Fruit fly (Drosophila melanogaster) whole organism, embryonic: Measurements from ENCODE around the gene SamDC.

Experiments
- Bgb ChIP-seq: fragments of 200-800 bp; sonication (Bioruptor generic); IDR thresholded peaks from 2 replicates; pipeline ENCODE4 v1.3.6; 2022; ENCODE audit warnings: missing biosample characterization, missing genetic modification characterization; ENCODE audit not compliant: partially characterized antibody
- Blimp-1 ChIP-seq: fragments of 200-800 bp; sonication (Bioruptor generic); optimal IDR thresholded peaks from 3 replicates; lab custom pipeline; 2018; ENCODE audit warnings: missing biosample characterization, missing genetic modification characterization, mild to moderate bottlenecking, moderate library complexity, missing genetic modification reagents
- CG10543 ChIP-seq: fragments of 200-800 bp; sonication (Bioruptor generic); optimal IDR thresholded peaks from 3 replicates; lab custom pipeline; 2017; ENCODE audit warnings: missing biosample characterization, mild to moderate bottlenecking, missing genetic modification characterization, moderate library complexity
- CG12071 ChIP-seq: fragments of 200-800 bp; sonication (Bioruptor generic); optimal IDR thresholded peaks from 3 replicates; lab custom pipeline; 2018; ENCODE audit warnings: missing biosample characterization, mild to moderate bottlenecking, missing genetic modification characterization
- CG12219 ChIP-seq: fragments of 200-800 bp; sonication (Bioruptor generic); optimal IDR thresholded peaks from 3 replicates; lab custom pipeline; 2018; ENCODE audit warnings: missing biosample characterization, mild to moderate bottlenecking, missing genetic modification characterization
- CG13424 ChIP-seq: fragments of 200-800 bp; sonication (Bioruptor generic); optimal IDR thresholded peaks from 2 replicates; lab custom pipeline; 2019; ENCODE audit warnings: missing biosample characterization, mild to moderate bottlenecking, missing genetic modification characterization, moderate library complexity
- CG13624 ChIP-seq: fragments of 200-800 bp; sonication (Bioruptor generic); optimal IDR thresholded peaks from 2 replicates; lab custom pipeline; 2016; ENCODE audit warnings: missing biosample characterization, missing genetic modification characterization
- CG1529 ChIP-seq: fragments of 200-800 bp; sonication (Bioruptor generic); optimal IDR thresholded peaks from 3 replicates; lab custom pipeline; 2018; ENCODE audit warnings: missing biosample characterization, missing genetic modification characterization
- CG16863 ChIP-seq: fragments of 200-800 bp; sonication (Bioruptor generic); optimal IDR thresholded peaks from 3 replicates; lab custom pipeline; 2016; ENCODE audit warnings: missing biosample characterization, missing genetic modification characterization
- CG6791 ChIP-seq: fragments of 200-800 bp; sonication (Bioruptor generic); IDR thresholded peaks from 3 replicates; pipeline ENCODE4 v1.3.6; 2022; ENCODE audit warnings: missing biosample characterization, missing genetic modification characterization; ENCODE audit not compliant: partially characterized antibody
- CG9817 ChIP-seq: fragments of 200-800 bp; sonication (Bioruptor generic); optimal IDR thresholded peaks from 2 replicates; lab custom pipeline; 2018; ENCODE audit warnings: missing biosample characterization, mild to moderate bottlenecking, missing genetic modification characterization, moderate library complexity
- CTCF ChIP-seq: fragments of 200-800 bp; sonication (Bioruptor generic); optimal IDR thresholded peaks from 2 replicates; lab custom pipeline; 2017; ENCODE audit warnings: missing biosample characterization, mild to moderate bottlenecking, missing genetic modification characterization, moderate library complexity
- D19B ChIP-seq: fragments of 200-800 bp; sonication (Bioruptor generic); optimal IDR thresholded peaks from 2 replicates; lab custom pipeline; 2017; ENCODE audit warnings: missing biosample characterization, mild to moderate bottlenecking, missing genetic modification characterization
- Dad ChIP-seq: fragments of 200-800 bp; sonication (Bioruptor generic); optimal IDR thresholded peaks from 3 replicates; lab custom pipeline; 2016; ENCODE audit warnings: missing biosample characterization, missing genetic modification characterization
- Fer3 ChIP-seq: fragments of 200-800 bp; sonication (Bioruptor generic); optimal IDR thresholded peaks from 2 replicates; lab custom pipeline; 2018; ENCODE audit warnings: missing biosample characterization, mild to moderate bottlenecking, missing genetic modification characterization, moderate library complexity
- Gug ChIP-seq: fragments of 200-800 bp; sonication (Bioruptor generic); IDR thresholded peaks from 4 replicates; pipeline ENCODE4 v1.3.6; 2022; ENCODE audit warnings: missing biosample characterization, missing genetic modification characterization
- H15 ChIP-seq: fragments of 200-800 bp; sonication (Bioruptor generic); IDR thresholded peaks from 3 replicates; pipeline ENCODE4 v1.3.6; 2022; ENCODE audit warnings: missing biosample characterization, missing genetic modification characterization
- HLH3B ChIP-seq: fragments of 200-800 bp; sonication (Bioruptor generic); IDR thresholded peaks from 2 replicates; pipeline ENCODE4 v1.3.6; 2022; ENCODE audit warnings: missing biosample characterization, missing genetic modification characterization
- Hand ChIP-seq: fragments of 200-800 bp; sonication (Bioruptor generic); optimal IDR thresholded peaks from 2 replicates; lab custom pipeline; 2017; ENCODE audit warnings: mild to moderate bottlenecking, missing biosample characterization, missing genetic modification reagents, missing genetic modification characterization
- Lim3 ChIP-seq: fragments of 200-800 bp; sonication (Bioruptor generic); IDR thresholded peaks from 2 replicates; pipeline ENCODE4 v1.3.6; 2022; ENCODE audit warnings: missing biosample characterization, missing genetic modification characterization
- Max ChIP-seq: fragments of 200-800 bp; sonication (Bioruptor generic); optimal IDR thresholded peaks from 2 replicates; lab custom pipeline; 2016; ENCODE audit warnings: missing biosample characterization, mild to moderate bottlenecking, missing genetic modification characterization
- Med ChIP-seq: fragments of 200-800 bp; sonication (Bioruptor generic); peaks from one replicate; lab custom pipeline; 2016; ENCODE audit warnings: missing biosample characterization, missing genetic modification characterization, mild to moderate bottlenecking, inconsistent platforms, moderate library complexity
- Meics ChIP-seq: fragments of 200-800 bp; sonication (Bioruptor generic); optimal IDR thresholded peaks from 2 replicates; lab custom pipeline; 2017; ENCODE audit warnings: missing biosample characterization, mild to moderate bottlenecking, missing genetic modification characterization
- Mes4 ChIP-seq: fragments of 200-800 bp; sonication (Bioruptor generic); optimal IDR thresholded peaks from 2 replicates; lab custom pipeline; 2016; ENCODE audit warnings: missing biosample characterization, missing genetic modification characterization
- Neu2 ChIP-seq: fragments of 200-800 bp; sonication (Bioruptor generic); optimal IDR thresholded peaks from 3 replicates; lab custom pipeline; 2016; ENCODE audit warnings: missing biosample characterization, missing genetic modification characterization, borderline replicate concordance
- Pdp1 ChIP-seq, 2 experiments: fragments of 200-800 bp; sonication (Bioruptor generic); optimal IDR thresholded peaks; 3 replicates each; lab custom pipeline; 2016; ENCODE audit warnings: missing biosample characterization in 2 of 2, missing genetic modification characterization in 2 of 2, mild to moderate bottlenecking in 1 of 2, moderate library complexity in 1 of 2
- Taf1 ChIP-seq: fragments of 200-800 bp; sonication (Bioruptor generic); IDR thresholded peaks from 2 replicates; pipeline ENCODE4 v1.3.6; 2022; ENCODE audit warnings: missing biosample characterization, missing genetic modification characterization
- YL-1 ChIP-seq: fragments of 200-800 bp; sonication (Bioruptor generic); optimal IDR thresholded peaks from 3 replicates; lab custom pipeline; 2017; ENCODE audit warnings: missing biosample characterization, mild to moderate bottlenecking, missing genetic modification characterization
- da ChIP-seq: fragments of 200-800 bp; sonication (Bioruptor generic); optimal IDR thresholded peaks from 2 replicates; lab custom pipeline; 2016; ENCODE audit warnings: missing biosample characterization, missing genetic modification characterization
- dysf ChIP-seq: fragments of 200-800 bp; sonication (Bioruptor generic); IDR thresholded peaks from 3 replicates; pipeline ENCODE4 v1.3.6; 2022; ENCODE audit warnings: missing biosample characterization, missing genetic modification characterization
- eve ChIP-seq, 2 experiments: fragments of >200 bp; optimal IDR thresholded peaks; 2 replicates each; lab custom pipeline; 2017; ENCODE audit warnings: missing biosample characterization in 2 of 2, missing genetic modification characterization in 2 of 2
- exex ChIP-seq: fragments of 200-800 bp; sonication (Bioruptor generic); optimal IDR thresholded peaks from 4 replicates; lab custom pipeline; 2018; ENCODE audit warnings: missing biosample characterization, mild to moderate bottlenecking, missing genetic modification characterization, moderate library complexity
- ftz-f1 ChIP-seq: fragments of 200-800 bp; sonication (Bioruptor generic); optimal IDR thresholded peaks from 2 replicates; lab custom pipeline; 2016; ENCODE audit warnings: missing biosample characterization, missing genetic modification characterization
- gsb ChIP-seq: fragments of 200-800 bp; sonication (Bioruptor generic); IDR thresholded peaks from 2 replicates; pipeline ENCODE4 v1.3.6; 2022; ENCODE audit warnings: missing biosample characterization, missing genetic modification characterization
- hb ChIP-seq: fragments of 200-800 bp; sonication (Bioruptor generic); IDR thresholded peaks from 3 replicates; pipeline ENCODE4 v1.3.6; 2022; ENCODE audit warnings: missing biosample characterization, missing genetic modification characterization; ENCODE audit not compliant: partially characterized antibody
- ken ChIP-seq: fragments of 200-800 bp; sonication (Bioruptor generic); IDR thresholded peaks from 3 replicates; pipeline ENCODE4 v1.3.6; 2022; ENCODE audit warnings: missing biosample characterization, missing genetic modification characterization
- odd ChIP-seq: fragments of 200-800 bp; sonication (Bioruptor generic); optimal IDR thresholded peaks from 2 replicates; lab custom pipeline; 2017; ENCODE audit warnings: missing biosample characterization, mild to moderate bottlenecking, missing genetic modification characterization
- pan ChIP-seq, 4 experiments: fragments of >200 bp in 3 of 4; fragments of 200-800 bp in 1 of 4; sonication (Bioruptor generic) in 1 of 4; optimal IDR thresholded peaks in 3 of 4; IDR thresholded peaks in 1 of 4; 2 replicates each; pipeline versions ENCODE4 v1.3.6 to Lab custom; 2017 to 2022; ENCODE audit warnings: missing biosample characterization in 2 of 4, missing genetic modification characterization in 2 of 4, mixed read lengths in 1 of 4
- sc ChIP-seq, 3 experiments: fragments of >200 bp in 2 of 3; fragments of 200-800 bp in 1 of 3; sonication (Bioruptor generic) in 1 of 3; optimal IDR thresholded peaks; 2 replicates in 2 of 3; 3 replicates in 1 of 3; lab custom pipeline; 2017; ENCODE audit warnings: mild to moderate bottlenecking in 1 of 3, missing biosample characterization in 1 of 3, missing genetic modification characterization in 1 of 3, missing genetic modification reagents in 1 of 3
- sens ChIP-seq: fragments of 200-800 bp; sonication (Bioruptor generic); peaks from one replicate; lab custom pipeline; 2016; ENCODE audit warnings: missing biosample characterization, missing genetic modification characterization
- shn ChIP-seq: fragments of 200-800 bp; sonication (Bioruptor generic); optimal IDR thresholded peaks from 3 replicates; lab custom pipeline; 2016; ENCODE audit warnings: missing biosample characterization, missing genetic modification characterization
- sisA ChIP-seq: fragments of 200-800 bp; sonication (Bioruptor generic); IDR thresholded peaks from 2 replicates; pipeline ENCODE4 v1.3.6; 2022; ENCODE audit warnings: missing biosample characterization, missing genetic modification characterization
- sob ChIP-seq: fragments of 200-800 bp; sonication (Bioruptor generic); IDR thresholded peaks from 2 replicates; pipeline ENCODE4 v1.3.6; 2022; ENCODE audit warnings: missing biosample characterization, missing genetic modification characterization
- tap ChIP-seq: fragments of 200-800 bp; optimal IDR thresholded peaks from 3 replicates; lab custom pipeline; 2019; ENCODE audit warnings: missing biosample characterization, mild to moderate bottlenecking, missing genetic modification characterization, moderate library complexity
- tgo ChIP-seq: fragments of 200-800 bp; sonication (Bioruptor generic); IDR thresholded peaks from 3 replicates; pipeline ENCODE4 v1.3.6; 2022; ENCODE audit warnings: missing biosample characterization, missing genetic modification characterization
- tll ChIP-seq, 2 experiments: fragments of 200-800 bp in 1 of 2; fragments of >200 bp in 1 of 2; sonication (Bioruptor generic) in 1 of 2; optimal IDR thresholded peaks; 2 replicates each; lab custom pipeline; 2017 to 2019; ENCODE audit warnings: missing biosample characterization in 2 of 2, missing genetic modification characterization in 2 of 2, mild to moderate bottlenecking in 1 of 2, moderate library complexity in 1 of 2
- vvl ChIP-seq: fragments of 200-800 bp; sonication (Bioruptor generic); IDR thresholded peaks from 2 replicates; pipeline ENCODE4 v1.3.6; 2022; ENCODE audit warnings: missing biosample characterization, missing genetic modification characterization

The SamDC gene

dm6 chr2L:10320174-10320775 lies 19.0 kb upstream of the SamDC start:
- TF ChIP-seq Fer3 (tag; lab: Kevin White, UChicago) (no peak), odd (no peak), Pdp1 (GFP tag; optimal IDR thresholded peaks at IDR 0.05; lab: Kevin White, UChicago) (peak in 1 of 2 experiments; percentile 75), Med (GFP tag; lab: Kevin White, UChicago) (peak; percentile 10), exex (tag; lab: Kevin White, UChicago) (peak; percentile 77), D19B (GFP tag; lab: Kevin White, UChicago) (peak; percentile 66), ftz-f1 (GFP tag; lab: Kevin White, UChicago) (no peak), Meics (GFP tag; lab: Kevin White, UChicago) (no peak), eve (GFP tag; optimal IDR thresholded peaks at IDR 0.05; lab: Kevin White, UChicago) (peak in 1 of 2 experiments; percentile 28)

- TF ChIP-seq da (GFP tag; lab: Kevin White, UChicago) (no peak), Taf1 (GFP tag; lab: Robert Waterston, UW) (no peak), CG16863 (GFP tag; lab: Kevin White, UChicago) (no peak), sob (GFP tag; lab: Robert Waterston, UW) (peak; percentile 33; the same call in 1 of the 2 replicates), Blimp-1 (GFP tag; lab: Kevin White, UChicago) (no peak), Gug (GFP tag; lab: Robert Waterston, UW) (peak; percentile 17; the same call in 1 of the 4 replicates), shn (GFP tag; lab: Kevin White, UChicago) (no peak), tgo (no peak), CG1529 (GFP tag; lab: Kevin White, UChicago) (no peak), Bgb (GFP tag; lab: Robert Waterston, UW) (peak; percentile 46; the same call in 1 of the 2 replicates), CTCF (GFP tag; lab: Kevin White, UChicago) (no peak), dysf (GFP tag; lab: Robert Waterston, UW) (no peak), sisA (no peak), pan (optimal IDR thresholded peaks at IDR 0.05; lab: Kevin White, UChicago) (no peak), pan (GFP tag; optimal IDR thresholded peaks at IDR 0.05 in 1 of 2, IDR thresholded peaks at IDR 0.05 in 1 of 2) (no peak), Lim3 (GFP tag; lab: Robert Waterston, UW) (no peak), gsb (GFP tag; lab: Robert Waterston, UW) (no peak), sc (optimal IDR thresholded peaks at IDR 0.05; lab: Kevin White, UChicago) (no peak), sc (GFP tag; optimal IDR thresholded peaks at IDR 0.05; lab: Kevin White, UChicago) (no peak), H15 (GFP tag; lab: Robert Waterston, UW) (0 out of 3 replicates have a peak, but pooled peaks have one; percentile 10), CG13624 (GFP tag; lab: Kevin White, UChicago) (peak; percentile 21), Dad (GFP tag; lab: Kevin White, UChicago) (no peak), Hand (no peak), CG13424 (tag; lab: Kevin White, UChicago) (peak; percentile 8), vvl (GFP tag; lab: Robert Waterston, UW) (0 out of 2 replicates have a peak, but pooled peaks have one; percentile 5), Neu2 (GFP tag; lab: Kevin White, UChicago) (no peak), tll (GFP tag; optimal IDR thresholded peaks at IDR 0.05; lab: Kevin White, UChicago) (no peak), CG10543 (GFP tag; lab: Kevin White, UChicago) (no peak), CG6791 (no peak), YL-1 (GFP tag; lab: Kevin White, UChicago) (no peak), sens (peak; percentile 57), CG9817 (tag; lab: Kevin White, UChicago) (no peak), Mes4 (GFP tag; lab: Kevin White, UChicago) (no peak), HLH3B (GFP tag; lab: Robert Waterston, UW) (no peak), ken (no peak), Max (GFP tag; lab: Kevin White, UChicago) (no peak), CG12219 (GFP tag; lab: Kevin White, UChicago) (no peak), CG12071 (no peak), tap (no peak), hb (GFP tag; lab: Robert Waterston, UW) (peak; percentile 68; the same call in 1 of the 3 replicates)
Observed at dm6 chr2L:10321036-10321583, 18.1 kb upstream of the SamDC start.
